Fruit fly (Drosophila melanogaster) whole organism, embryonic: ENCODE results near the gene cic.

Experiments used
- ATbp ChIP-seq: fragments of 200-800 bp; sonication (Bioruptor generic); optimal IDR thresholded peaks from 2 replicates; lab custom pipeline; 2017; ENCODE audit warnings: missing biosample characterization, mild to moderate bottlenecking, missing genetic modification characterization, missing genetic modification reagents
- B-H2 ChIP-seq: fragments of 200-800 bp; sonication (Bioruptor generic); optimal IDR thresholded peaks from 2 replicates; lab custom pipeline; 2018; ENCODE audit warnings: missing biosample characterization, mild to moderate bottlenecking, missing genetic modification characterization
- Blimp-1 ChIP-seq: fragments of 200-800 bp; sonication (Bioruptor generic); optimal IDR thresholded peaks from 3 replicates; lab custom pipeline; 2018; ENCODE audit warnings: missing biosample characterization, missing genetic modification characterization, mild to moderate bottlenecking, moderate library complexity, missing genetic modification reagents
- CG10147 ChIP-seq: fragments of 200-800 bp; sonication (Bioruptor generic); optimal IDR thresholded peaks from 2 replicates; lab custom pipeline; 2019; ENCODE audit warnings: missing biosample characterization, mild to moderate bottlenecking, missing genetic modification characterization, moderate library complexity
- CG11456 ChIP-seq: fragments of 200-800 bp; sonication (Bioruptor generic); IDR thresholded peaks from 3 replicates; pipeline ENCODE4 v1.3.6; 2022; ENCODE audit warnings: missing biosample characterization, missing genetic modification characterization
- CG12104 ChIP-seq: fragments of 200-800 bp; sonication (Bioruptor generic); optimal IDR thresholded peaks from 3 replicates; lab custom pipeline; 2016; ENCODE audit warnings: missing biosample characterization, missing genetic modification characterization
- CG12391 ChIP-seq: fragments of 200-800 bp; sonication (Bioruptor generic); optimal IDR thresholded peaks from 3 replicates; lab custom pipeline; 2018; ENCODE audit warnings: missing biosample characterization, mild to moderate bottlenecking, missing genetic modification characterization, moderate library complexity
- CG13624 ChIP-seq: fragments of 200-800 bp; sonication (Bioruptor generic); optimal IDR thresholded peaks from 2 replicates; lab custom pipeline; 2016; ENCODE audit warnings: missing biosample characterization, missing genetic modification characterization
- CG13894 ChIP-seq: fragments of 200-800 bp; sonication (Bioruptor generic); optimal IDR thresholded peaks from 3 replicates; lab custom pipeline; 2018; ENCODE audit warnings: missing biosample characterization, mild to moderate bottlenecking, missing genetic modification characterization, moderate library complexity
- CG15269 ChIP-seq: fragments of 200-800 bp; sonication (Bioruptor generic); optimal IDR thresholded peaks from 2 replicates; lab custom pipeline; 2018; ENCODE audit warnings: missing biosample characterization, mild to moderate bottlenecking, missing genetic modification characterization, moderate library complexity
- CG17359 ChIP-seq: fragments of 200-800 bp; sonication (Bioruptor generic); optimal IDR thresholded peaks from 3 replicates; lab custom pipeline; 2018; ENCODE audit warnings: missing biosample characterization, mild to moderate bottlenecking, missing genetic modification characterization, moderate library complexity
- CG17361 ChIP-seq: fragments of 200-800 bp; sonication (Bioruptor generic); IDR thresholded peaks from 3 replicates; pipeline ENCODE4 v1.3.6; 2022; ENCODE audit warnings: missing biosample characterization, missing genetic modification characterization
- CG1792 ChIP-seq: fragments of 200-800 bp; sonication (Bioruptor generic); optimal IDR thresholded peaks from 2 replicates; lab custom pipeline; 2016; ENCODE audit warnings: missing biosample characterization, missing genetic modification characterization
- CG2712 ChIP-seq: fragments of 200-800 bp; optimal IDR thresholded peaks from 3 replicates; lab custom pipeline; 2019; ENCODE audit warnings: missing biosample characterization, mild to moderate bottlenecking, missing genetic modification characterization, moderate library complexity
- CG2875 ChIP-seq: fragments of 200-800 bp; sonication (Bioruptor generic); optimal IDR thresholded peaks from 2 replicates; lab custom pipeline; 2017; ENCODE audit warnings: missing biosample characterization, mild to moderate bottlenecking, missing genetic modification characterization, missing genetic modification reagents
- CG31388 ChIP-seq: fragments of 200-800 bp; sonication (Bioruptor generic); optimal IDR thresholded peaks from 2 replicates; lab custom pipeline; 2016; ENCODE audit warnings: missing biosample characterization, missing genetic modification characterization
- CG6683 ChIP-seq: fragments of 200-800 bp; sonication (Bioruptor generic); optimal IDR thresholded peaks from 2 replicates; lab custom pipeline; 2017; ENCODE audit warnings: missing biosample characterization, mild to moderate bottlenecking, missing genetic modification characterization, missing genetic modification reagents
- CG6813 ChIP-seq: fragments of 200-800 bp; sonication (Bioruptor generic); optimal IDR thresholded peaks from 2 replicates; lab custom pipeline; 2017; ENCODE audit warnings: missing biosample characterization, missing genetic modification characterization, mild to moderate bottlenecking, moderate library complexity, missing genetic modification reagents
- CG7987 ChIP-seq: fragments of 200-800 bp; sonication (Bioruptor generic); optimal IDR thresholded peaks from 2 replicates; lab custom pipeline; 2018; ENCODE audit warnings: missing biosample characterization, mild to moderate bottlenecking, missing genetic modification characterization, moderate library complexity
- CG9215 ChIP-seq: fragments of 200-800 bp; sonication (Bioruptor generic); IDR thresholded peaks from 2 replicates; pipeline ENCODE4 v1.3.6; 2022; ENCODE audit warnings: missing biosample characterization, missing genetic modification characterization
- CG9727 ChIP-seq: fragments of 200-800 bp; sonication (Bioruptor generic); optimal IDR thresholded peaks from 3 replicates; lab custom pipeline; 2017; ENCODE audit warnings: missing biosample characterization, mild to moderate bottlenecking, missing genetic modification characterization
- Ets65A ChIP-seq: fragments of 200-800 bp; sonication (Bioruptor generic); peaks from one replicate; lab custom pipeline; 2016; ENCODE audit warnings: missing biosample characterization, missing genetic modification characterization
- HLH54F ChIP-seq: fragments of 200-800 bp; sonication (Bioruptor generic); optimal IDR thresholded peaks from 3 replicates; lab custom pipeline; 2016; ENCODE audit warnings: missing biosample characterization, missing genetic modification characterization
- Hmr ChIP-seq: fragments of 200-800 bp; sonication (Bioruptor generic); optimal IDR thresholded peaks from 3 replicates; lab custom pipeline; 2017; ENCODE audit warnings: mild to moderate bottlenecking, missing biosample characterization, missing genetic modification reagents, missing genetic modification characterization
- Kr ChIP-seq: fragments of 200-800 bp; sonication (Bioruptor generic); optimal IDR thresholded peaks from 2 replicates; lab custom pipeline; 2017; ENCODE audit warnings: missing biosample characterization, mild to moderate bottlenecking, missing genetic modification characterization
- Lim3 ChIP-seq: fragments of 200-800 bp; sonication (Bioruptor generic); IDR thresholded peaks from 2 replicates; pipeline ENCODE4 v1.3.6; 2022; ENCODE audit warnings: missing biosample characterization, missing genetic modification characterization
- MTF-1 ChIP-seq: fragments of 200-800 bp; sonication (Bioruptor generic); optimal IDR thresholded peaks from 2 replicates; lab custom pipeline; 2018; ENCODE audit warnings: missing biosample characterization, mild to moderate bottlenecking, missing genetic modification characterization, borderline replicate concordance
- Oli ChIP-seq: fragments of 200-800 bp; sonication (Bioruptor generic); optimal IDR thresholded peaks from 2 replicates; lab custom pipeline; 2018; ENCODE audit warnings: missing biosample characterization, mild to moderate bottlenecking, missing genetic modification characterization, moderate library complexity
- PHDP ChIP-seq: fragments of 200-800 bp; sonication (Bioruptor generic); optimal IDR thresholded peaks from 3 replicates; lab custom pipeline; 2018; ENCODE audit warnings: missing biosample characterization, mild to moderate bottlenecking, missing genetic modification characterization, moderate library complexity
- Ravus ChIP-seq: fragments of 200-800 bp; sonication (Bioruptor generic); IDR thresholded peaks from 2 replicates; pipeline ENCODE4 v1.3.6; 2022; ENCODE audit warnings: missing biosample characterization, missing genetic modification characterization
- Scr ChIP-seq: fragments of 200-800 bp; sonication (Bioruptor generic); IDR thresholded peaks from 2 replicates; pipeline ENCODE4 v1.3.6; 2022; ENCODE audit warnings: missing biosample characterization, missing genetic modification characterization; ENCODE audit not compliant: partially characterized antibody
- Vsx1 ChIP-seq: fragments of 200-800 bp; sonication (Bioruptor generic); optimal IDR thresholded peaks from 2 replicates; lab custom pipeline; 2017; ENCODE audit warnings: missing biosample characterization, mild to moderate bottlenecking, missing genetic modification characterization, missing genetic modification reagents
- ara ChIP-seq: fragments of 200-800 bp; sonication (Bioruptor generic); IDR thresholded peaks from 2 replicates; pipeline ENCODE4 v1.3.6; 2022; ENCODE audit warnings: missing biosample characterization, missing genetic modification characterization
- az2 ChIP-seq: fragments of 200-800 bp; sonication (Bioruptor generic); optimal IDR thresholded peaks from 3 replicates; lab custom pipeline; 2016; ENCODE audit warnings: missing biosample characterization, missing genetic modification characterization
- caup ChIP-seq: fragments of 200-800 bp; sonication (Bioruptor generic); optimal IDR thresholded peaks from 3 replicates; lab custom pipeline; 2017; ENCODE audit warnings: missing biosample characterization, mild to moderate bottlenecking, missing genetic modification characterization, moderate library complexity; ENCODE audit not compliant: severe bottlenecking
- dmrt99B ChIP-seq: fragments of 200-800 bp; sonication (Bioruptor generic); optimal IDR thresholded peaks from 2 replicates; lab custom pipeline; 2018; ENCODE audit warnings: missing biosample characterization, mild to moderate bottlenecking, missing genetic modification characterization, moderate library complexity
- emc ChIP-seq: fragments of 200-800 bp; sonication (Bioruptor generic); optimal IDR thresholded peaks from 2 replicates; lab custom pipeline; 2016; ENCODE audit warnings: missing biosample characterization, missing genetic modification characterization
- fd102C ChIP-seq: fragments of 200-800 bp; sonication (Bioruptor generic); optimal IDR thresholded peaks from 2 replicates; lab custom pipeline; 2018; ENCODE audit warnings: missing biosample characterization, mild to moderate bottlenecking, missing genetic modification characterization, moderate library complexity
- her ChIP-seq: fragments of 200-800 bp; sonication (Bioruptor generic); optimal IDR thresholded peaks from 2 replicates; lab custom pipeline; 2016; ENCODE audit warnings: missing biosample characterization, missing genetic modification characterization
- hth ChIP-seq: fragments of >200 bp; optimal IDR thresholded peaks from 2 replicates; lab custom pipeline; 2017; ENCODE audit warnings: inconsistent platforms
- lab ChIP-seq: fragments of 200-800 bp; sonication (Bioruptor generic); optimal IDR thresholded peaks from 3 replicates; lab custom pipeline; 2017; ENCODE audit warnings: missing biosample characterization, missing genetic modification characterization, mild to moderate bottlenecking, moderate library complexity, missing genetic modification reagents
- lola ChIP-seq, 3 experiments: fragments of >200 bp in 2 of 3; fragments of 200-800 bp in 1 of 3; sonication (Bioruptor generic) in 1 of 3; optimal IDR thresholded peaks; 2 replicates each; lab custom pipeline; 2017 to 2019; ENCODE audit warnings: missing biosample characterization in 3 of 3, missing genetic modification characterization in 3 of 3, mild to moderate bottlenecking in 1 of 3, moderate library complexity in 1 of 3
- nerfin-2 ChIP-seq: fragments of 200-800 bp; sonication (Bioruptor generic); IDR thresholded peaks from 2 replicates; pipeline ENCODE4 v1.3.6; 2022; ENCODE audit warnings: missing biosample characterization, missing genetic modification characterization; ENCODE audit not compliant: partially characterized antibody
- sug ChIP-seq: fragments of 200-800 bp; optimal IDR thresholded peaks from 2 replicates; lab custom pipeline; 2019; ENCODE audit warnings: missing biosample characterization, mild to moderate bottlenecking, missing genetic modification characterization, moderate library complexity
- tll ChIP-seq, 2 experiments: fragments of 200-800 bp in 1 of 2; fragments of >200 bp in 1 of 2; sonication (Bioruptor generic) in 1 of 2; optimal IDR thresholded peaks; 2 replicates each; lab custom pipeline; 2017 to 2019; ENCODE audit warnings: missing biosample characterization in 2 of 2, missing genetic modification characterization in 2 of 2, mild to moderate bottlenecking in 1 of 2, moderate library complexity in 1 of 2
- usp ChIP-seq: fragments of >200 bp; optimal IDR thresholded peaks from 2 replicates; lab custom pipeline; 2017; ENCODE audit warnings: missing biosample characterization, missing genetic modification characterization
- wek ChIP-seq: fragments of 200-800 bp; sonication (Bioruptor generic); optimal IDR thresholded peaks from 3 replicates; lab custom pipeline; 2018; ENCODE audit warnings: missing biosample characterization, mild to moderate bottlenecking, missing genetic modification characterization, moderate library complexity
- wor ChIP-seq: fragments of 200-800 bp; sonication (Bioruptor generic); IDR thresholded peaks from 2 replicates; pipeline ENCODE4 v1.3.6; 2022; ENCODE audit warnings: missing biosample characterization, missing genetic modification characterization

cic gene

DNA sequence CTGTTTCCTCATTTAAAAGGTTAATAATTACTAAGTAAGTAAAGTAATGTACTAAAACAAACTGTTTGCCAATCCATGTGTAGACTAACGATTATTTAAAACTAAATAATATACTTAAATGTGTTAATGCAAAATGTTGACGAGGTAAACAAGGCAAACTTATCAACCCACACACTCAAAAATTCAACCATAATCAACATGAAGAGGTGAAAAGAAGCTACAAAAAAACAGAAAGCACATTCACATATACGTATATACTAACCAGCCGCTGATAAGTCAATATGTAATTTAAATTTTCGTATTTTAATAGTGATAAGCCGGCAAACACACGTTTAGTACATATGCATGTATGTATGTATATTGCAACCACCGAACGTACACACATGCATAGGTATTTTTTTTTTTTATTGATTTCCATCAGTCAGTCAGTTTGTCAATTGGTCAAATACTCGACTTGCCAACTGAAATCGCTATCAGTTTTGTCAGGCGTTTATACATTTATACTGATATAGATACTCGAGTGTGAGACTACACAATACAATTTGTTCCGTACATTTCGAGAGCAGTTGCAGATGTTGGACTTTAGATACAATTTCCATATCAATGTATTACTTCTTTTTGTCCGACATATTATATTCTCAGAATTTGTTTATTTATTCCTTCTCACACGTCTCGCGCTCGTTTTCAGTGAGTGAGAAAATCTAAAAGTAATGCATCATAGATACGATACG, 7.0 kb downstream of the cic start (continued):
- TF ChIP-seq Oli (tag; lab: Kevin White, UChicago), result peak; percentile 41
- TF ChIP-seq Ravus (GFP tag; lab: Robert Waterston, UW), result no peak
- peak; percentile 65 for TF ChIP-seq Hmr (GFP tag; lab: Kevin White, UChicago)
- TF ChIP-seq CG13624 (GFP tag; lab: Kevin White, UChicago), result no peak
- TF ChIP-seq wek, result peak; percentile 34
- no peak for TF ChIP-seq usp (GFP tag; lab: Kevin White, UChicago)
- no peak for TF ChIP-seq tll (GFP tag; optimal IDR thresholded peaks at IDR 0.05; lab: Kevin White, UChicago)
- peak; percentile 50 for TF ChIP-seq Blimp-1 (GFP tag; lab: Kevin White, UChicago)
- TF ChIP-seq Kr (GFP tag; lab: Kevin White, UChicago), result no peak
- TF ChIP-seq PHDP (tag; lab: Kevin White, UChicago), result peak; percentile 60
- peak; percentile 59 for TF ChIP-seq CG2875 (GFP tag; lab: Kevin White, UChicago)
- peak; percentile 19 for TF ChIP-seq CG10147 (GFP tag; lab: Kevin White, UChicago)
- TF ChIP-seq CG13894 (tag; lab: Kevin White, UChicago), result no peak
- TF ChIP-seq hth (lab: Kevin White, UChicago), result no peak
- TF ChIP-seq nerfin-2 (GFP tag; lab: Robert Waterston, UW), result no peak
- peak; percentile 17 for TF ChIP-seq CG12104
- TF ChIP-seq CG2712 (tag; lab: Kevin White, UChicago), result peak; percentile 52
- TF ChIP-seq ara, result no peak; the same call in 1 of the 2 replicates
- TF ChIP-seq wor, result no peak
- TF ChIP-seq MTF-1 (GFP tag; lab: Kevin White, UChicago), result peak; percentile 48
- TF ChIP-seq lab, result peak; percentile 69
- TF ChIP-seq emc (GFP tag; lab: Kevin White, UChicago), result no peak
- peak; percentile 47; the same call in 2 of the 3 replicates for TF ChIP-seq CG17361
- TF ChIP-seq her (GFP tag; lab: Kevin White, UChicago), result no peak
- TF ChIP-seq CG6683 (GFP tag; lab: Kevin White, UChicago), result peak; percentile 11
- peak; percentile 35 for TF ChIP-seq CG6813
- TF ChIP-seq CG15269 (tag; lab: Kevin White, UChicago), result peak; percentile 50
- TF ChIP-seq Vsx1 (GFP tag; lab: Kevin White, UChicago), result peak; percentile 24
- no peak for TF ChIP-seq CG9215 (GFP tag; lab: Robert Waterston, UW)
- no peak for TF ChIP-seq CG11456 (GFP tag; lab: Robert Waterston, UW)
- TF ChIP-seq CG31388 (GFP tag; lab: Kevin White, UChicago), result no peak
- TF ChIP-seq az2, result peak; percentile 22
- no peak for TF ChIP-seq Lim3 (GFP tag; lab: Robert Waterston, UW)
- TF ChIP-seq CG9727 (GFP tag; lab: Kevin White, UChicago), result peak; percentile 59
- TF ChIP-seq CG17359 (tag; lab: Kevin White, UChicago), result peak; percentile 64
- peak; percentile 75 for TF ChIP-seq ATbp (GFP tag; lab: Kevin White, UChicago)
- TF ChIP-seq sug (tag; lab: Kevin White, UChicago), result peak; percentile 46
- peak; percentile 6 for TF ChIP-seq CG1792 (GFP tag; lab: Kevin White, UChicago)
- TF ChIP-seq dmrt99B (tag; lab: Kevin White, UChicago), result peak; percentile 50
- no peak for TF ChIP-seq Ets65A (GFP tag; lab: Kevin White, UChicago)
- TF ChIP-seq fd102C, result peak; percentile 45
- peak; percentile 23 for TF ChIP-seq caup (GFP tag; lab: Kevin White, UChicago)
- peak in 1 of 3 experiments; percentile 32 for TF ChIP-seq lola (GFP tag; optimal IDR thresholded peaks at IDR 0.05; lab: Kevin White, UChicago)
- no peak for TF ChIP-seq B-H2 (GFP tag; lab: Kevin White, UChicago)
- no peak for TF ChIP-seq Scr (GFP tag; lab: Robert Waterston, UW)
- peak; percentile 37 for TF ChIP-seq CG7987 (GFP tag; lab: Kevin White, UChicago)
- TF ChIP-seq CG12391 (tag; lab: Kevin White, UChicago), result peak; percentile 36
- TF ChIP-seq HLH54F (GFP tag; lab: Kevin White, UChicago), result no peak
